Fruit fly (Drosophila melanogaster) whole organism: ENCODE results near the gene SMSr.

Experiments used
- Dll ChIP-seq: fragments of >200 bp; optimal IDR thresholded peaks from 2 replicates; lab custom pipeline; 2017
- psq ChIP-seq: fragments of >200 bp; optimal IDR thresholded peaks from 2 replicates; lab custom pipeline; 2017
- usp ChIP-seq: fragments of >200 bp; optimal IDR thresholded peaks from 2 replicates; lab custom pipeline; 2017; ENCODE audit warnings: missing biosample characterization, missing genetic modification characterization, mixed read lengths

- TF ChIP-seq Dll (lab: Kevin White, UChicago) (no peak), usp (GFP tag; lab: Kevin White, UChicago) (no peak), psq (lab: Kevin White, UChicago) (no peak)
Measured at dm6 chr3L:7349311-7349710, 32.0 kb downstream of the SMSr start.
